Fruit fly (Drosophila melanogaster) whole organism, embryonic: ENCODE results near the gene Hs6st.

ENCODE experiments used
- Abd-B ChIP-seq: fragments of 200-800 bp; sonication (Bioruptor generic); optimal IDR thresholded peaks from 2 replicates; lab custom pipeline; 2018; ENCODE audit warnings: missing biosample characterization, mild to moderate bottlenecking, missing genetic modification characterization, moderate library complexity
- Bgb ChIP-seq: fragments of 200-800 bp; sonication (Bioruptor generic); IDR thresholded peaks from 2 replicates; pipeline ENCODE4 v1.3.6; 2022; ENCODE audit warnings: missing biosample characterization, missing genetic modification characterization; ENCODE audit not compliant: partially characterized antibody
- CG10462 ChIP-seq: fragments of 200-800 bp; sonication (Bioruptor generic); optimal IDR thresholded peaks from 2 replicates; lab custom pipeline; 2016; ENCODE audit warnings: missing biosample characterization, missing genetic modification characterization
- CG12236 ChIP-seq: fragments of 200-800 bp; sonication (Bioruptor generic); optimal IDR thresholded peaks from 2 replicates; lab custom pipeline; 2016; ENCODE audit warnings: missing biosample characterization, missing genetic modification characterization
- CG13424 ChIP-seq: fragments of 200-800 bp; sonication (Bioruptor generic); optimal IDR thresholded peaks from 2 replicates; lab custom pipeline; 2019; ENCODE audit warnings: missing biosample characterization, mild to moderate bottlenecking, missing genetic modification characterization, moderate library complexity
- CG13775 ChIP-seq: fragments of 200-800 bp; sonication (Bioruptor generic); optimal IDR thresholded peaks from 3 replicates; lab custom pipeline; 2017; ENCODE audit warnings: missing biosample characterization, mild to moderate bottlenecking, missing genetic modification characterization
- CG14050 ChIP-seq: fragments of 200-800 bp; sonication (Bioruptor generic); IDR thresholded peaks from 3 replicates; pipeline ENCODE4 v1.3.6; 2022; ENCODE audit warnings: missing biosample characterization, missing genetic modification characterization
- CG1647 ChIP-seq: fragments of 200-800 bp; sonication (Bioruptor generic); optimal IDR thresholded peaks from 3 replicates; lab custom pipeline; 2016; ENCODE audit warnings: missing biosample characterization, missing genetic modification characterization
- CG16813 ChIP-seq: fragments of 200-800 bp; sonication (Bioruptor generic); IDR thresholded peaks from 3 replicates; pipeline ENCODE4 v1.3.6; 2022; ENCODE audit warnings: missing biosample characterization, missing genetic modification characterization; ENCODE audit not compliant: partially characterized antibody
- CG17568 ChIP-seq: fragments of 200-800 bp; sonication (Bioruptor generic); optimal IDR thresholded peaks from 2 replicates; lab custom pipeline; 2018; ENCODE audit warnings: missing biosample characterization, mild to moderate bottlenecking, missing genetic modification characterization, moderate library complexity
- CG2199 ChIP-seq: fragments of 200-800 bp; sonication (Bioruptor generic); IDR thresholded peaks from 3 replicates; pipeline ENCODE4 v1.3.6; 2022; ENCODE audit warnings: missing biosample characterization, missing genetic modification characterization
- CG32532 ChIP-seq: fragments of 200-800 bp; sonication (Bioruptor generic); IDR thresholded peaks from 2 replicates; pipeline ENCODE4 v1.3.6; 2022; ENCODE audit warnings: missing biosample characterization, missing genetic modification characterization
- CG32767 ChIP-seq: fragments of 200-800 bp; sonication (Bioruptor generic); IDR thresholded peaks from 2 replicates; pipeline ENCODE4 v1.3.6; 2022; ENCODE audit warnings: missing biosample characterization, missing genetic modification characterization
- CG4854 ChIP-seq: fragments of 200-800 bp; sonication (Bioruptor generic); optimal IDR thresholded peaks from 2 replicates; lab custom pipeline; 2016; ENCODE audit warnings: missing biosample characterization, missing genetic modification characterization, inconsistent platforms
- CG6683 ChIP-seq: fragments of 200-800 bp; sonication (Bioruptor generic); optimal IDR thresholded peaks from 2 replicates; lab custom pipeline; 2017; ENCODE audit warnings: missing biosample characterization, mild to moderate bottlenecking, missing genetic modification characterization, missing genetic modification reagents
- CG6689 ChIP-seq: fragments of 200-800 bp; sonication (Bioruptor generic); IDR thresholded peaks from 2 replicates; pipeline ENCODE4 v1.3.6; 2022; ENCODE audit warnings: missing biosample characterization, missing genetic modification characterization
- CG7556 ChIP-seq: fragments of 200-800 bp; sonication (Bioruptor generic); optimal IDR thresholded peaks from 2 replicates; lab custom pipeline; 2017; ENCODE audit warnings: missing biosample characterization, mild to moderate bottlenecking, missing genetic modification characterization
- CG9876 ChIP-seq: fragments of 200-800 bp; sonication (Bioruptor generic); optimal IDR thresholded peaks from 2 replicates; lab custom pipeline; 2016; ENCODE audit warnings: missing biosample characterization, missing genetic modification characterization
- CTCF ChIP-seq: fragments of 200-800 bp; sonication (Bioruptor generic); optimal IDR thresholded peaks from 2 replicates; lab custom pipeline; 2017; ENCODE audit warnings: missing biosample characterization, mild to moderate bottlenecking, missing genetic modification characterization, moderate library complexity
- CrebB ChIP-seq: fragments of 200-800 bp; sonication (Bioruptor generic); optimal IDR thresholded peaks from 3 replicates; lab custom pipeline; 2018; ENCODE audit warnings: missing biosample characterization, mild to moderate bottlenecking, missing genetic modification characterization
- D19A ChIP-seq: fragments of 200-800 bp; optimal IDR thresholded peaks from 3 replicates; lab custom pipeline; 2019; ENCODE audit warnings: missing biosample characterization, mild to moderate bottlenecking, missing genetic modification characterization, moderate library complexity
- Dip3 ChIP-seq: fragments of 200-800 bp; sonication (Bioruptor generic); optimal IDR thresholded peaks from 3 replicates; lab custom pipeline; 2016; ENCODE audit warnings: missing biosample characterization, missing genetic modification characterization
- Dll ChIP-seq: fragments of 200-800 bp; sonication (Bioruptor generic); IDR thresholded peaks from 4 replicates; pipeline ENCODE4 v1.3.6; 2022; ENCODE audit warnings: missing biosample characterization, missing genetic modification characterization; ENCODE audit not compliant: partially characterized antibody
- ERR ChIP-seq: fragments of 200-800 bp; sonication (Bioruptor generic); optimal IDR thresholded peaks from 2 replicates; lab custom pipeline; 2016; ENCODE audit warnings: missing biosample characterization, missing genetic modification characterization
- H2.0 ChIP-seq: fragments of 200-800 bp; sonication (Bioruptor generic); IDR thresholded peaks from 2 replicates; pipeline ENCODE4 v1.3.6; 2022; ENCODE audit warnings: missing biosample characterization, missing genetic modification characterization
- HmgD ChIP-seq: fragments of 200-800 bp; sonication (Bioruptor generic); optimal IDR thresholded peaks from 3 replicates; lab custom pipeline; 2016; ENCODE audit warnings: missing biosample characterization, missing genetic modification characterization
- NK7.1 ChIP-seq: fragments of 200-800 bp; sonication (Bioruptor generic); optimal IDR thresholded peaks from 3 replicates; lab custom pipeline; 2016; ENCODE audit warnings: missing biosample characterization, missing genetic modification characterization
- NfI ChIP-seq: fragments of 200-800 bp; sonication (Bioruptor generic); optimal IDR thresholded peaks from 3 replicates; lab custom pipeline; 2018; ENCODE audit warnings: missing biosample characterization, mild to moderate bottlenecking, missing genetic modification characterization, moderate library complexity
- Rx ChIP-seq: fragments of 200-800 bp; sonication (Bioruptor generic); IDR thresholded peaks from 2 replicates; pipeline ENCODE4 v1.3.6; 2022; ENCODE audit warnings: missing biosample characterization, missing genetic modification characterization
- Six4 ChIP-seq: fragments of 200-800 bp; sonication (Bioruptor generic); optimal IDR thresholded peaks from 2 replicates; lab custom pipeline; 2016; ENCODE audit warnings: missing biosample characterization, missing genetic modification characterization
- Stat92E ChIP-seq, 3 experiments: fragments of >200 bp in 2 of 3; fragments of 200-800 bp in 1 of 3; sonication (Bioruptor generic) in 1 of 3; optimal IDR thresholded peaks; 2 replicates each; lab custom pipeline; 2017 to 2019; ENCODE audit warnings: missing biosample characterization in 3 of 3, missing genetic modification characterization in 3 of 3, mild to moderate bottlenecking in 1 of 3, moderate library complexity in 1 of 3
- Xrp1 ChIP-seq: fragments of 200-800 bp; sonication (Bioruptor generic); IDR thresholded peaks from 2 replicates; pipeline ENCODE4 v1.3.6; 2022; ENCODE audit warnings: missing biosample characterization, missing genetic modification characterization
- bowl ChIP-seq: fragments of 200-800 bp; sonication (Bioruptor generic); IDR thresholded peaks from 2 replicates; pipeline ENCODE4 v1.3.6; 2022; ENCODE audit warnings: missing biosample characterization, missing genetic modification characterization
- ci ChIP-seq: fragments of 200-800 bp; sonication (Bioruptor generic); IDR thresholded peaks from 3 replicates; pipeline ENCODE4 v1.3.6; 2022; ENCODE audit warnings: missing biosample characterization, missing genetic modification characterization
- dmrt11E ChIP-seq: fragments of 200-800 bp; sonication (Bioruptor generic); optimal IDR thresholded peaks from 3 replicates; lab custom pipeline; 2018; ENCODE audit warnings: missing biosample characterization, mild to moderate bottlenecking, missing genetic modification characterization, moderate library complexity
- dysf ChIP-seq: fragments of 200-800 bp; sonication (Bioruptor generic); IDR thresholded peaks from 3 replicates; pipeline ENCODE4 v1.3.6; 2022; ENCODE audit warnings: missing biosample characterization, missing genetic modification characterization
- esg ChIP-seq: fragments of 200-800 bp; sonication (Bioruptor generic); conservative IDR thresholded peaks from 2 replicates; pipeline ENCODE4 v1.3.6; 2022; ENCODE audit warnings: missing biosample characterization, missing genetic modification characterization
- fd64A ChIP-seq: fragments of 200-800 bp; sonication (Bioruptor generic); optimal IDR thresholded peaks from 3 replicates; lab custom pipeline; 2018; ENCODE audit warnings: missing biosample characterization, mild to moderate bottlenecking, missing genetic modification characterization
- ham ChIP-seq: fragments of 200-800 bp; sonication (Bioruptor generic); IDR thresholded peaks from 2 replicates; pipeline ENCODE4 v1.3.6; 2022; ENCODE audit warnings: missing biosample characterization, missing genetic modification characterization
- inv ChIP-seq: fragments of 200-800 bp; sonication (Bioruptor generic); IDR thresholded peaks from 2 replicates; pipeline ENCODE4 v1.3.6; 2022; ENCODE audit warnings: missing biosample characterization, missing genetic modification characterization; ENCODE audit not compliant: partially characterized antibody
- ken ChIP-seq: fragments of 200-800 bp; sonication (Bioruptor generic); IDR thresholded peaks from 3 replicates; pipeline ENCODE4 v1.3.6; 2022; ENCODE audit warnings: missing biosample characterization, missing genetic modification characterization
- lbe ChIP-seq: fragments of 200-800 bp; sonication (Bioruptor generic); optimal IDR thresholded peaks from 2 replicates; lab custom pipeline; 2016; ENCODE audit warnings: missing biosample characterization, mild to moderate bottlenecking, missing genetic modification characterization
- luna ChIP-seq: fragments of 200-800 bp; sonication (Bioruptor generic); optimal IDR thresholded peaks from 2 replicates; lab custom pipeline; 2016; ENCODE audit warnings: missing biosample characterization, missing genetic modification characterization
- org-1 ChIP-seq: fragments of 200-800 bp; sonication (Bioruptor generic); optimal IDR thresholded peaks from 2 replicates; lab custom pipeline; 2017; ENCODE audit warnings: missing biosample characterization, missing genetic modification characterization
- sens-2 ChIP-seq: fragments of 200-800 bp; sonication (Bioruptor generic); IDR thresholded peaks from 2 replicates; pipeline ENCODE4 v1.3.6; 2022; ENCODE audit warnings: missing biosample characterization, missing genetic modification characterization
- slou ChIP-seq: fragments of 200-800 bp; sonication (Bioruptor generic); optimal IDR thresholded peaks from 3 replicates; lab custom pipeline; 2016; ENCODE audit warnings: missing biosample characterization, missing genetic modification characterization
- sob ChIP-seq: fragments of 200-800 bp; sonication (Bioruptor generic); IDR thresholded peaks from 2 replicates; pipeline ENCODE4 v1.3.6; 2022; ENCODE audit warnings: missing biosample characterization, missing genetic modification characterization
- stc ChIP-seq: fragments of 200-800 bp; sonication (Bioruptor generic); IDR thresholded peaks from 2 replicates; pipeline ENCODE4 v1.3.6; 2022; ENCODE audit warnings: missing biosample characterization, missing genetic modification characterization
- stwl ChIP-seq: fragments of 200-800 bp; sonication (Bioruptor generic); optimal IDR thresholded peaks from 3 replicates; lab custom pipeline; 2018; ENCODE audit warnings: missing biosample characterization, mild to moderate bottlenecking, missing genetic modification characterization, moderate library complexity
- tap ChIP-seq: fragments of 200-800 bp; optimal IDR thresholded peaks from 3 replicates; lab custom pipeline; 2019; ENCODE audit warnings: missing biosample characterization, mild to moderate bottlenecking, missing genetic modification characterization, moderate library complexity
- tx ChIP-seq: fragments of 200-800 bp; sonication (Bioruptor generic); optimal IDR thresholded peaks from 2 replicates; lab custom pipeline; 2016; ENCODE audit warnings: missing biosample characterization, missing genetic modification characterization

Gene Hs6st

DNA sequence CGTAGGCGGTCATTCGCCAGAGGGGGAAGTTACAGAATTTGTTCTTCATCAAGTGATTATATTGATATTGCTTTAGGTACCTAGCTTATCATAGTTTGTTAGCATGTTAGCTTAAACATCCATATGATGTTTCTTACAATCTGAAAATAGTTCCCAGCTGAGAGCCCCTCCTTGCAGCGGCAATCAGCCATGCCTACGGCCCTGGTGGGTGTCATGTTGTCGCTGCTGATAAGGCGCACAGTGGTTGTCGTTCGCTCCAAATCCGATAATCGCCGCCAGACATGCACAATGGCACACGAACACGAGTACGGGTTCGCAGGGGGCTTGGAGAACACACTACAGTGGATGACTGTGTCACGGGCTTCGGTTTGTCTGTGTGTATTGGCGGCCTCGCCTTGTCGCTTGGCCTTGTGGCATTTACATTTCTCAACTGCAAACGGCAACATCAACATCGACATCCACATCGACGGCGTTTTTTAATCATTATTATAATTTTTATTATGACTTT is 102.3 kb downstream of the Hs6st start (continued):
- peak; percentile 81 for TF ChIP-seq ERR (GFP tag; lab: Kevin White, UChicago)
- TF ChIP-seq HmgD (GFP tag; lab: Kevin White, UChicago): peak; percentile 27
- TF ChIP-seq Rx (GFP tag; lab: Robert Waterston, UW): peak; percentile 80
- peak; percentile 88 for TF ChIP-seq CG6689 (GFP tag; lab: Robert Waterston, UW)
- TF ChIP-seq Bgb: no peak
- TF ChIP-seq slou: no peak
- TF ChIP-seq esg (GFP tag; lab: Robert Waterston, UW): peak; percentile 77
- no peak for TF ChIP-seq Stat92E (GFP tag; optimal IDR thresholded peaks at IDR 0.05; lab: Kevin White, UChicago)
- peak; percentile 53; the same call in 1 of the 2 replicates for TF ChIP-seq ham (GFP tag; lab: Robert Waterston, UW)
- TF ChIP-seq CG6683: peak; percentile 37
- TF ChIP-seq CTCF (GFP tag; lab: Kevin White, UChicago): peak; percentile 25
- peak; percentile 91 for TF ChIP-seq dysf
- TF ChIP-seq tap (tag; lab: Kevin White, UChicago): peak; percentile 70
- peak; percentile 77 for TF ChIP-seq org-1
- TF ChIP-seq CG13424: peak; percentile 78
- peak; percentile 74 for TF ChIP-seq NfI (GFP tag; lab: Kevin White, UChicago)
- peak; percentile 56 for TF ChIP-seq CG9876
- peak; percentile 69 for TF ChIP-seq CG7556 (GFP tag; lab: Kevin White, UChicago)
- TF ChIP-seq ci (GFP tag; lab: Robert Waterston, UW): peak; percentile 90
- TF ChIP-seq stc: peak; percentile 81
- peak; percentile 49 for TF ChIP-seq fd64A (GFP tag; lab: Kevin White, UChicago)
- 0 out of 3 replicates have a peak, but pooled peaks have one; percentile 4 for TF ChIP-seq CG16813 (GFP tag; lab: Robert Waterston, UW)
- TF ChIP-seq CG12236: peak; percentile 27
- TF ChIP-seq Xrp1 (GFP tag; lab: Robert Waterston, UW): peak; percentile 89
- peak; percentile 74 for TF ChIP-seq CG13775 (GFP tag; lab: Kevin White, UChicago)
- no peak for TF ChIP-seq stwl
- TF ChIP-seq tx: peak; percentile 71
- TF ChIP-seq CG17568: peak; percentile 61
- peak; percentile 91 for TF ChIP-seq CG32532 (GFP tag; lab: Robert Waterston, UW)
- TF ChIP-seq dmrt11E (tag; lab: Kevin White, UChicago): peak; percentile 46
- TF ChIP-seq CG2199 (GFP tag; lab: Robert Waterston, UW): peak; percentile 87
- peak; percentile 78 for TF ChIP-seq Abd-B
- peak; percentile 38 for TF ChIP-seq D19A (tag; lab: Kevin White, UChicago)
- TF ChIP-seq NK7.1 (GFP tag; lab: Kevin White, UChicago): peak; percentile 63
- TF ChIP-seq sens-2: no peak
- peak; percentile 67 for TF ChIP-seq CrebB (tag; lab: Kevin White, UChicago)
- TF ChIP-seq CG1647: peak; percentile 75
- TF ChIP-seq CG14050: peak; percentile 70
- TF ChIP-seq CG32767: peak; percentile 62; the same call in 1 of the 2 replicates
- TF ChIP-seq lbe (GFP tag; lab: Kevin White, UChicago): peak; percentile 76
- TF ChIP-seq CG4854 (GFP tag; lab: Kevin White, UChicago): peak; percentile 19
- no peak for TF ChIP-seq inv
- TF ChIP-seq sob (GFP tag; lab: Robert Waterston, UW): peak; percentile 83
- peak; percentile 74 for TF ChIP-seq H2.0 (GFP tag; lab: Robert Waterston, UW)
- peak; percentile 86 for TF ChIP-seq Dip3 (GFP tag; lab: Kevin White, UChicago)
- TF ChIP-seq CG10462 (GFP tag; lab: Kevin White, UChicago): peak; percentile 75
- TF ChIP-seq luna (GFP tag; lab: Kevin White, UChicago): no peak
- peak; percentile 68; the same call in 1 of the 3 replicates for TF ChIP-seq ken (GFP tag; lab: Robert Waterston, UW)
- peak; percentile 47; the same call in 1 of the 2 replicates for TF ChIP-seq bowl
- peak; percentile 26 for TF ChIP-seq Six4 (GFP tag; lab: Kevin White, UChicago)
- TF ChIP-seq Dll (GFP tag; lab: Robert Waterston, UW): peak; percentile 11; the same call in 1 of the 4 replicates
